Worm (Caenorhabditis elegans) whole organism, young adult: ENCODE results near the gene pek-1.

Source experiments
- B0035.1 ChIP-seq: sonication (generic microtip); optimal IDR thresholded peaks from 2 replicates; lab custom pipeline; 2016; ENCODE audit warnings: missing genetic modification characterization, mild to moderate bottlenecking, missing compliant biosample characterization, missing genotype, missing genetic modification reagents
- C06A6.2 ChIP-seq: fragments of 200-800 bp; sonication (Bioruptor generic); conservative IDR thresholded peaks from 2 replicates; pipeline ENCODE4 v1.3.6; 2022; ENCODE audit warnings: missing genetic modification characterization, missing compliant biosample characterization
- D2030.7 ChIP-seq: fragments of 200-800 bp; sonication (Bioruptor generic); IDR thresholded peaks from 2 replicates; pipeline ENCODE4 v1.3.6; 2022; ENCODE audit warnings: missing genetic modification reagents, missing genetic modification characterization, missing compliant biosample characterization
- F10E7.11 ChIP-seq: sonication (generic microtip); optimal IDR thresholded peaks from 2 replicates; lab custom pipeline; 2017; ENCODE audit warnings: mild to moderate bottlenecking, missing genetic modification characterization, moderate library complexity, missing compliant biosample characterization
- F22D6.2 ChIP-seq: sonication (generic microtip); optimal IDR thresholded peaks from 2 replicates; lab custom pipeline; 2016; ENCODE audit warnings: mild to moderate bottlenecking, missing genetic modification characterization, missing compliant biosample characterization
- F52B5.7 ChIP-seq: sonication (generic microtip); optimal IDR thresholded peaks from 2 replicates; lab custom pipeline; 2016; ENCODE audit warnings: mild to moderate bottlenecking, missing genetic modification characterization, missing compliant biosample characterization
- F55B11.4 ChIP-seq: sonication (generic microtip); optimal IDR thresholded peaks from 2 replicates; lab custom pipeline; 2016; ENCODE audit warnings: missing compliant biosample characterization, missing genetic modification characterization, borderline replicate concordance; ENCODE audit not compliant: insufficient read depth
- F57C9.4 ChIP-seq: sonication (generic microtip); optimal IDR thresholded peaks from 2 replicates; lab custom pipeline; 2017; ENCODE audit warnings: mild to moderate bottlenecking, missing genetic modification characterization, missing compliant biosample characterization
- Y53G8AR.9 ChIP-seq: fragments of 200-800 bp; sonication (Bioruptor generic); conservative IDR thresholded peaks from 2 replicates; pipeline ENCODE4 v1.3.6; 2022; ENCODE audit warnings: missing genetic modification reagents, missing genetic modification characterization, missing compliant biosample characterization
- Y56A3A.18 ChIP-seq: fragments of 200-800 bp; sonication (Bioruptor generic); IDR thresholded peaks from 2 replicates; pipeline ENCODE4 v1.3.6; 2022; ENCODE audit warnings: missing genetic modification reagents, missing genetic modification characterization, missing compliant biosample characterization
- Y79H2A.3 ChIP-seq: fragments of 200-800 bp; sonication (Bioruptor generic); conservative IDR thresholded peaks from 2 replicates; pipeline ENCODE4 v1.3.6; 2022; ENCODE audit warnings: missing genetic modification reagents, missing genetic modification characterization, missing compliant biosample characterization
- ama-1 ChIP-seq, 3 experiments: fragments of 150-350 bp in 1 of 3; sonication (generic microtip) in 2 of 3; optimal IDR thresholded peaks; 2 replicates each; lab custom pipeline; 2014 to 2018; ENCODE audit warnings: missing biosample characterization in 2 of 3, missing genetic modification characterization in 2 of 3, missing genetic modification reagents in 2 of 3
- atf-7 ChIP-seq: sonication (generic microtip); optimal IDR thresholded peaks from 2 replicates; lab custom pipeline; 2017; ENCODE audit warnings: mild to moderate bottlenecking, missing genetic modification characterization, missing compliant biosample characterization
- attf-6 ChIP-seq: fragments of 200-800 bp; sonication (Bioruptor generic); IDR thresholded peaks from 2 replicates; pipeline ENCODE4 v1.3.6; 2022; ENCODE audit warnings: missing genetic modification reagents, missing genetic modification characterization, missing compliant biosample characterization
- cebp-2 ChIP-seq: fragments of 200-800 bp; sonication (Bioruptor generic); IDR thresholded peaks from 2 replicates; pipeline ENCODE4 v1.3.6; 2022; ENCODE audit warnings: missing genetic modification characterization, missing compliant biosample characterization
- chd-7 ChIP-seq: sonication (generic microtip); optimal IDR thresholded peaks from 2 replicates; lab custom pipeline; 2016; ENCODE audit warnings: mild to moderate bottlenecking, missing genetic modification characterization, moderate library complexity, missing compliant biosample characterization
- fkh-3 ChIP-seq: sonication (generic microtip); optimal IDR thresholded peaks from 2 replicates; lab custom pipeline; 2016; ENCODE audit warnings: mild to moderate bottlenecking, missing genetic modification characterization, missing compliant biosample characterization
- gei-17 ChIP-seq: fragments of 200-800 bp; sonication (Bioruptor generic); optimal IDR thresholded peaks from 2 replicates; lab custom pipeline; 2018; ENCODE audit warnings: mild to moderate bottlenecking, missing genetic modification characterization, missing compliant biosample characterization
- him-1 ChIP-seq: sonication (generic microtip); optimal IDR thresholded peaks from 2 replicates; lab custom pipeline; 2016; ENCODE audit warnings: missing genotype, missing genetic modification reagents, missing genetic modification characterization, missing compliant biosample characterization
- hlh-26 ChIP-seq: fragments of 200-800 bp; sonication (Bioruptor generic); conservative IDR thresholded peaks from 2 replicates; pipeline ENCODE4 v1.3.6; 2022; ENCODE audit warnings: missing genetic modification reagents, missing genetic modification characterization, missing compliant biosample characterization
- lin-54 ChIP-seq: fragments of 200-800 bp; sonication (Bioruptor generic); optimal IDR thresholded peaks from 2 replicates; lab custom pipeline; 2018; ENCODE audit warnings: mild to moderate bottlenecking, missing genetic modification characterization, missing compliant biosample characterization
- madf-10 ChIP-seq: sonication (generic microtip); optimal IDR thresholded peaks from 2 replicates; lab custom pipeline; 2016; ENCODE audit warnings: mild to moderate bottlenecking, missing genetic modification characterization, missing compliant biosample characterization
- madf-6 ChIP-seq: fragments of 200-800 bp; sonication (Bioruptor generic); IDR thresholded peaks from 2 replicates; pipeline ENCODE4 v1.3.6; 2022; ENCODE audit warnings: missing genetic modification reagents, missing genetic modification characterization, missing compliant biosample characterization
- mcd-1 ChIP-seq: fragments of 200-800 bp; sonication (Bioruptor generic); IDR thresholded peaks from 2 replicates; pipeline ENCODE4 v1.3.6; 2022; ENCODE audit warnings: missing genetic modification reagents, missing genetic modification characterization, missing compliant biosample characterization
- mel-28 ChIP-seq: sonication (generic microtip); optimal IDR thresholded peaks from 2 replicates; lab custom pipeline; 2016; ENCODE audit warnings: borderline replicate concordance, mild to moderate bottlenecking, missing genetic modification characterization, missing compliant biosample characterization
- nfyb-1 ChIP-seq: fragments of 200-800 bp; sonication (Bioruptor generic); IDR thresholded peaks from 2 replicates; pipeline ENCODE4 v1.3.6; 2022; ENCODE audit warnings: missing genetic modification reagents, missing genetic modification characterization, missing compliant biosample characterization
- nhr-120 ChIP-seq: fragments of 200-800 bp; sonication (Bioruptor generic); IDR thresholded peaks from 2 replicates; pipeline ENCODE4 v1.3.6; 2022; ENCODE audit warnings: missing genetic modification characterization, missing compliant biosample characterization
- nhr-80 ChIP-seq: sonication (generic microtip); optimal IDR thresholded peaks from 2 replicates; lab custom pipeline; 2016; ENCODE audit warnings: missing genetic modification characterization, missing compliant biosample characterization
- pha-4 ChIP-seq: fragments of 150-350 bp; sonication (generic microtip); optimal IDR thresholded peaks from 2 replicates; lab custom pipeline; 2014; ENCODE audit warnings: missing biosample characterization, missing genetic modification reagents, missing genetic modification characterization
- rpc-1 ChIP-seq, 2 experiments: fragments of 150-350 bp in 1 of 2; sonication (generic microtip) in 1 of 2; optimal IDR thresholded peaks; 2 replicates each; lab custom pipeline; 2014 to 2018; ENCODE audit warnings: missing biosample characterization in 1 of 2, missing genetic modification characterization in 1 of 2, missing genetic modification reagents in 1 of 2, missing genotype in 1 of 2
- snpc-4 ChIP-seq, 5 experiments: fragments of 150-350 bp in 1 of 5; sonication (generic microtip) in 4 of 5; optimal IDR thresholded peaks; 2 replicates each; lab custom pipeline; 2014 to 2018; ENCODE audit warnings: missing genetic modification characterization in 5 of 5, missing biosample characterization in 3 of 5, antibody characterized with exemption in 2 of 5, mild to moderate bottlenecking in 2 of 5, missing compliant biosample characterization in 2 of 5, missing genotype in 2 of 5, moderate library complexity in 2 of 5, missing genetic modification reagents in 1 of 5
- tbx-9 ChIP-seq: sonication (generic microtip); optimal IDR thresholded peaks from 2 replicates; lab custom pipeline; 2016; ENCODE audit warnings: borderline replicate concordance, missing genetic modification characterization, inconsistent platforms, missing compliant biosample characterization
- zim-3 ChIP-seq: sonication (generic microtip); optimal IDR thresholded peaks from 2 replicates; lab custom pipeline; 2017; ENCODE audit warnings: mild to moderate bottlenecking, missing genetic modification characterization, moderate library complexity, missing compliant biosample characterization
- ztf-18 ChIP-seq: sonication (generic microtip); optimal IDR thresholded peaks from 2 replicates; lab custom pipeline; 2016; ENCODE audit warnings: missing genotype, mild to moderate bottlenecking, missing genetic modification characterization, missing compliant biosample characterization
- ztf-22 ChIP-seq: fragments of 200-800 bp; sonication (Bioruptor generic); optimal IDR thresholded peaks from 2 replicates; lab custom pipeline; 2018; ENCODE audit warnings: mild to moderate bottlenecking, missing genetic modification characterization, moderate library complexity, missing compliant biosample characterization
- ztf-28 ChIP-seq: fragments of 200-800 bp; sonication (Bioruptor generic); IDR thresholded peaks from 2 replicates; pipeline ENCODE4 v1.3.6; 2022; ENCODE audit warnings: missing genetic modification reagents, missing genetic modification characterization, missing compliant biosample characterization

Gene pek-1

DNA sequence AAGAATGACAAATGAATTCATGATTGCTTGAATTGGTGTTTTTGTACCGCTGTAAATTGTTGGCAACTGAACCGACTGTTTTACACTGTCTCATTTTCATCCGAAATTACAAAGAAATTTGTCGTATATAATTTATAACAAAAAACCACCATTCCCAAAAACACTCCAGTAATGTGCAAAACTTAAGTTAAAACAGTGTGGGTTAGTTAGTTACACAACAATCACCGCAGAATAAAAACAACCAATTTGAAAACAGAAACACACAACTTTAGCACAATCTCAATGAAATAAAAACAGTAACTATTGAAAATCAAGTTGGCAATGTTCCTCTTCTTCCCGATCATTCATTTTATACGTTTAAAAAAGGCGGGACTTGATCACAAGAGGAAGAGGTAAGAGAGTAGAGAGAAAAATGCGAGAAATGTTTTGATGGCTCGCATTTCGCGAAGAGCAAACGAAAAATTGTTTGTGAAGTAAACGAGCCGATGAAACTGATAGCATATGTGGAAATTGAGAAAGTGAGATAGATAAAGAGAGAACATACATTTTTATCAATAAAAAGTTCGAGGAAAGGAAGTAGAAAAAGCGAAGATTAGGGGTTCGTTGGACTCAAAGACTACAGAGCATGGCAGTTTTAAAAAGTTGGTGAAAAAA lies 6.9 kb downstream of the pek-1 start, which contains the start of gene F08B12.4 (continued):
- no peak for TF ChIP-seq fkh-3 (tag; lab: Kevin White, UChicago)
- no peak for TF ChIP-seq him-1
- no peak for TF ChIP-seq F10E7.11 (tag; lab: Kevin White, UChicago)
- TF ChIP-seq, all 124 proteins: peak for 5

DNA sequence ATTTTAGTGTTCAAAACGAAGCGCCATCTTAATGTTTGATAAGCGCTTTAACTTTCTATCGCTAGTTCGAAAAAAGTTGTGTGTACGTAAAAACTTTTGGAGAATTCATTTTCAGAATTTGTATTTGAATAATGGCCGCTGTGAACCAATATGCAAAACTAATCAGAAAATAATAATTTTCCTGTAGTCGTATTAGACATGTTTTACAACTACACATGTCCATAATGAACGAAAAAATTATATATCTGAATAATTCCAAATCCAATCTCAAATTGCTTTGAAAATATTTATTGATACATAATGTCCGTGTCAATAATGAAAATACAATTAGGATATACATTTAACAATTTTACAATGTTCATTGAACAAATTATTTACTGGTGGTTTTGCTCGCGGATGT lies 7.9 kb downstream of the pek-1 start:
- TF ChIP-seq attf-6: no peak
- peak; percentile 4 for TF ChIP-seq nhr-80 (tag; lab: Kevin White, UChicago)
- no peak for TF ChIP-seq gei-17
- no peak for TF ChIP-seq chd-7 (tag; lab: Kevin White, UChicago)
- TF ChIP-seq Y53G8AR.9 (GFP tag; lab: Robert Waterston, UW): peak; percentile 17; the same call in 1 of the 2 replicates
- no peak for TF ChIP-seq Y79H2A.3

DNA sequence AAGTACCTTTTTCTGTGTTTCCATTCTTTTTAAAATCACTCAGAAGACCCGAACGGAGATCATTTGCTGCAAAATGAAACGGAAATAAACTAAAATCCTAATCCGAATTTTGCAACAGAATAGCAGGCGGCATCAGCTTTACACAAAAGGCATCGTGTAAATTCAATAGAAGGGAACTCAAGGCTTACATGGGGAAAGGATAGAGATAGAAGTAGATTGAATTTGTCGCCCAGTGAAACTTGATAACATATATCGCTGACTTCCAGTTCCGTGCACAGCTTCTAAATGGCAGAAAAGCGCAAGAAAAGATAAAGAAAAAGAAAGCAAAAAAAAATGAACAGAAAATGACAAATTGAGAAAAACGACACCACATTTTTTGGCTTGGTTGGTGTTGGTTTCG lies 8.8 kb downstream of the pek-1 start, which contains the start of gene slo-2:
TSS of gene slo-2 (minus strand) at position 24 of the 400 bp plus-strand sequence.
- TF ChIP-seq mcd-1: no peak
- TF ChIP-seq ztf-22 (GFP tag; lab: Kevin White, UChicago): no peak
- TF ChIP-seq F52B5.7 (tag; lab: Kevin White, UChicago): no peak
- no peak for TF ChIP-seq C06A6.2
- no peak for TF ChIP-seq ama-1 (optimal IDR thresholded peaks at IDR 0.05; lab: Kevin White, UChicago)
- no peak for TF ChIP-seq ama-1 (GFP tag; optimal IDR thresholded peaks at IDR 0.05; lab: Kevin White, UChicago)
- no peak for TF ChIP-seq lin-54
- TF ChIP-seq zim-3 (tag; lab: Kevin White, UChicago): no peak
- TF ChIP-seq tbx-9 (tag; lab: Kevin White, UChicago): no peak
- TF ChIP-seq Y56A3A.18 (GFP tag; lab: Robert Waterston, UW): no peak
- no peak for TF ChIP-seq rpc-1 (optimal IDR thresholded peaks at IDR 0.05; lab: Kevin White, UChicago)
- no peak for TF ChIP-seq rpc-1 (tag; optimal IDR thresholded peaks at IDR 0.05; lab: Kevin White, UChicago)
- no peak for TF ChIP-seq F57C9.4 (tag; lab: Kevin White, UChicago)
- no peak for TF ChIP-seq snpc-4 (GFP tag; optimal IDR thresholded peaks at IDR 0.05; lab: Kevin White, UChicago)
- no peak for TF ChIP-seq snpc-4 (tag; optimal IDR thresholded peaks at IDR 0.05; lab: Kevin White, UChicago)
- no peak for TF ChIP-seq mel-28 (tag; lab: Kevin White, UChicago)
- TF ChIP-seq pha-4 (tag; lab: Kevin White, UChicago): no peak

DNA sequence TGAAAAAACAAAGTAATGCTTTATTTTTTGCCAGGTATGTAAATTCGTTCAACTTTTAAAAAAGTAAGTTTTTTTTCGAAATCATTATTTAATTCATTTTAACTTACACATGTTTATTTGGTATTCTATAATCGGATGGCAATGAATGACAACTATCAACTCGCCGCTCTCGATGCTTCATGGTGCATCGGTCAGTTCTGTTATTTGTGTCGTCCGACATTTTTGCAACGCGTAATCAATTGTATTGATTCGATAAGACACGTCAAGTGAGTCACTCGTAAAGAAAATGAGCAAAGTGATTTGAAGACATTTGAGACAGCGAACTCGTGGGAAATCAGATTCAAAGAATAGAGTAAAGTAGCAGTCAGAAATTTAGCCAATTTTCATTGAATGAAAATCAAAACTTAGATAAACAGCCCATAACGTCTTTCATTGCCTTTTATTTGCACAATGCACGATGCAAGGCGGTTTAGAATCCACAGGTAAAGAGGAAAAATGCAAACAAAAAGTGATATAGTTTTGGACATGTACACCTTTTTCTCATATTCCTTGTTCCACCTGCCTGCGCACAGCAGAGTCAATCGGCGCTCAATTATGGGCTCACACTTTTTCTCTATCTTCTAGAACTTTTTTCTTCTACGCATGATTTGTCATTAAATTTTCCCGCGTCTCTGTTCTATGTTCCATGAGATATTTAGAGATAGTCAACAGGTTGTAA lies 14.1 kb downstream of the pek-1 start:
- TF ChIP-seq nhr-80 (tag; lab: Kevin White, UChicago) (peak; percentile 69), cebp-2 (GFP tag; lab: Robert Waterston, UW) (no peak)

DNA sequence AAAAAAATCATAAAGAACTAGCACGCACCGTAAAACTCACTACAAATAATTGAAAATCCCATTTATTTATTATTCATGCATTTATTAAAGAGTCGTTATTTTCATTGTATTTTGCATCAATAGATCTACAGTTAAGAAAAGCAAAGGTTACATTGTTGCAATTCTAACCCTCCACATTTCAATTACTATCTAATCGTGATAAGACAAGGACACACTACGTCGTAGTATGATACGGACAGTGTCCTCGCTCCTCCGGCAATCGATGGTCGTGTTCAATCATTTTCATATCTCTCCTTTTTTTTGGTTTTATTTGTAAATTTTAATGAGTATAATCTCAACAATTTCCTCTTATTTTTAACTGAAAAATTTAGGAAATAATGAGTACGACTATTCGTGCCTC lies 21.8 kb downstream of the pek-1 start, which contains the start of gene prx-12:
TSS of gene prx-12 (plus strand) at position 371 of the 400 bp plus-strand sequence.
- TF ChIP-seq nhr-80 (tag; lab: Kevin White, UChicago) (peak; percentile 59), hlh-26 (GFP tag; lab: Robert Waterston, UW) (no peak)

DNA sequence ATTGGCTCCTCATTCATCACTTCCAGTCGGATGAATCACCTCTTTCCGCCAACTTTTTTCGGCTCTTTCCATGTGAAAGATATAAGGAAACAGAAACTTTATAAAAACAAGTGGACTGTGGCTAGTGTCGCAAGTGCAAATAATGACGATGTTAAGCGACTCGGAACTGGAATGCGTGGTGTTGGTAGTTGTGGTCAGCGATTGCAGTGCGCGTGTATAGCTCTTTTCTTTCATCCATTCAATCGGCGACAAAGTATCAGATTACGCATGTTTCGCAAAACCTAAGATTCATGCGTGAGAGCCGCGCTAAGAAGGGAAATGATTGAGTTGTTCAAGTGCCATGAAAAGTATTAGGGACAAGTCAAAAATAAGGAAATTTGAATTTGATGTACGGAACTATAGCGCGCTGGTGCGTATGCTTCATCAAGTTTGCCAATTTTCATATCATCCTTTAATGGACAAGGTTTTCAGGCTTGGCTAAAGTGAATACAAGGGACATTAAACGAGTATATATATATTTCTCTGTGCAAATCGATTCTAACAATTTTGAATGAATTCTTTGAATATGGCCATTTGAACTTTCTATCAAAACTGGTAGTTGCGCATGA lies 26.9 kb downstream of the pek-1 start:
- no peak for TF ChIP-seq nhr-120 (GFP tag; lab: Robert Waterston, UW)
- TF ChIP-seq D2030.7 (GFP tag; lab: Robert Waterston, UW): no peak
- TF ChIP-seq F55B11.4 (tag; lab: Kevin White, UChicago): no peak
- TF ChIP-seq ztf-28 (GFP tag; lab: Robert Waterston, UW): no peak
- TF ChIP-seq nfyb-1: no peak
- TF ChIP-seq pha-4 (tag; lab: Kevin White, UChicago): no peak
- no peak for TF ChIP-seq B0035.1 (tag; lab: Kevin White, UChicago)
- TF ChIP-seq C06A6.2: no peak
- no peak for TF ChIP-seq madf-6 (GFP tag; lab: Robert Waterston, UW)
- TF ChIP-seq atf-7: no peak
- TF ChIP-seq F22D6.2: no peak
- TF ChIP-seq madf-10: no peak
- no peak for TF ChIP-seq ztf-18 (tag; lab: Kevin White, UChicago)
- TF ChIP-seq lin-54: no peak
